Worm (Caenorhabditis elegans) whole organism, L4 larva: ENCODE results near the gene Y55F3BR.1.

ENCODE experiments used
- D1046.2 ChIP-seq: fragments of 200-800 bp; sonication (Bioruptor generic); IDR thresholded peaks from 2 replicates; pipeline ENCODE4 v1.3.6; 2022; ENCODE audit warnings: missing genetic modification characterization, missing compliant biosample characterization
- ZK546.5 ChIP-seq, 2 experiments: sonication (generic microtip); optimal IDR thresholded peaks; 2 replicates each; lab custom pipeline; 2017; ENCODE audit warnings: missing biosample characterization in 2 of 2, missing genetic modification characterization in 2 of 2
- aly-2 ChIP-seq: sonication (generic microtip); optimal IDR thresholded peaks from 2 replicates; lab custom pipeline; 2018; ENCODE audit warnings: missing biosample characterization, missing genetic modification characterization
- ces-1 ChIP-seq: fragments of 150-350 bp; sonication (generic microtip); optimal IDR thresholded peaks from 4 replicates; lab custom pipeline; 2014; ENCODE audit warnings: missing biosample characterization, missing genetic modification reagents, missing genetic modification characterization
- lin-13 ChIP-seq: fragments of 150-350 bp; optimal IDR thresholded peaks from 2 replicates; lab custom pipeline; 2014; ENCODE audit warnings: missing biosample characterization, missing genetic modification reagents, missing genetic modification characterization
- mdl-1 ChIP-seq, 2 experiments: fragments of 150-350 bp in 1 of 2; sonication (generic microtip) in 1 of 2; optimal IDR thresholded peaks; 2 replicates each; lab custom pipeline; 2014 to 2017; ENCODE audit warnings: missing biosample characterization in 2 of 2, missing genetic modification characterization in 2 of 2
- nhr-10 ChIP-seq: fragments of 150-350 bp; optimal IDR thresholded peaks from 2 replicates; lab custom pipeline; 2014; ENCODE audit warnings: missing biosample characterization, missing genetic modification characterization
- nhr-237 ChIP-seq: sonication (generic microtip); optimal IDR thresholded peaks from 2 replicates; lab custom pipeline; 2017; ENCODE audit warnings: missing biosample characterization, missing genetic modification characterization
- nhr-6 ChIP-seq: fragments of 150-350 bp; optimal IDR thresholded peaks from 2 replicates; lab custom pipeline; 2014; ENCODE audit warnings: missing biosample characterization, missing genetic modification characterization
- pha-4 ChIP-seq, 2 experiments: fragments of 150-350 bp in 1 of 2; fragments of 200-800 bp in 1 of 2; sonication (Bioruptor generic) in 1 of 2; IDR thresholded peaks in 1 of 2; optimal IDR thresholded peaks in 1 of 2; 2 replicates each; pipeline versions ENCODE4 v1.3.6 to Lab custom; 2014 to 2022; ENCODE audit warnings: missing genetic modification characterization in 2 of 2, missing genetic modification reagents in 2 of 2, missing biosample characterization in 1 of 2, missing compliant biosample characterization in 1 of 2
- pqm-1 ChIP-seq: sonication (generic microtip); optimal IDR thresholded peaks from 2 replicates; lab custom pipeline; 2017; ENCODE audit warnings: missing biosample characterization, missing genetic modification characterization
- unc-62 ChIP-seq, 3 experiments: fragments of 150-350 bp in 1 of 3; sonication (generic microtip); optimal IDR thresholded peaks in 2 of 3; peaks in 1 of 3; 1 replicate in 1 of 3; 2 replicates in 2 of 3; lab custom pipeline; 2014 to 2017; ENCODE audit warnings: missing biosample characterization in 3 of 3, missing genetic modification characterization in 3 of 3, missing genetic modification reagents in 3 of 3, missing genotype in 1 of 3

ce11 chrIV:848207-848606 lies 26.4 kb upstream of the Y55F3BR.1 start:
- TF ChIP-seq D1046.2 (GFP tag; lab: Robert Waterston, UW) (no peak), nhr-10 (tag; lab: Kevin White, UChicago) (no peak), unc-62 (GFP tag; optimal IDR thresholded peaks at IDR 0.05 in 1 of 2; lab: Kevin White, UChicago) (peak in 1 of 2 experiments; percentile 33), unc-62 (tag; optimal IDR thresholded peaks at IDR 0.05; lab: Kevin White, UChicago) (no peak), pqm-1 (tag; lab: Kevin White, UChicago) (no peak), ZK546.5 (tag; optimal IDR thresholded peaks at IDR 0.05; lab: Kevin White, UChicago) (no peak), mdl-1 (tag; optimal IDR thresholded peaks at IDR 0.05; lab: Kevin White, UChicago) (no peak), aly-2 (tag; lab: Kevin White, UChicago) (no peak), nhr-237 (tag; lab: Kevin White, UChicago) (no peak), nhr-6 (tag; lab: Kevin White, UChicago) (no peak), ces-1 (GFP tag; lab: Kevin White, UChicago) (no peak), lin-13 (no peak), pha-4 (GFP tag; IDR thresholded peaks at IDR 0.05; lab: Robert Waterston, UW) (no peak), pha-4 (tag; optimal IDR thresholded peaks at IDR 0.05; lab: Kevin White, UChicago) (no peak)
